Fruit fly (Drosophila melanogaster) whole organism, prepupa: ENCODE measurements around the gene CG42458.

Source experiments
- CG10669 ChIP-seq: fragments of 200-800 bp; sonication (Bioruptor generic); optimal IDR thresholded peaks from 3 replicates; lab custom pipeline; 2018; ENCODE audit warnings: missing biosample characterization, mild to moderate bottlenecking, missing genetic modification characterization, moderate library complexity
- CG8119 ChIP-seq: fragments of 200-800 bp; sonication (Bioruptor generic); IDR thresholded peaks from 3 replicates; pipeline ENCODE4 v1.3.6; 2022; ENCODE audit warnings: missing biosample characterization, missing genetic modification characterization
- Gug ChIP-seq: fragments of 200-800 bp; sonication (Bioruptor generic); IDR thresholded peaks from 2 replicates; pipeline ENCODE4 v1.3.6; 2022; ENCODE audit warnings: missing biosample characterization, missing genetic modification characterization
- acj6 ChIP-seq: fragments of 200-800 bp; sonication (Bioruptor generic); optimal IDR thresholded peaks from 3 replicates; lab custom pipeline; 2016; ENCODE audit warnings: missing biosample characterization, missing genetic modification characterization
- dac ChIP-seq: fragments of 200-800 bp; sonication (Bioruptor generic); optimal IDR thresholded peaks from 2 replicates; lab custom pipeline; 2017; ENCODE audit warnings: missing biosample characterization, mild to moderate bottlenecking, missing genetic modification characterization
- dsx ChIP-seq: fragments of 200-800 bp; optimal IDR thresholded peaks from 3 replicates; lab custom pipeline; 2019; ENCODE audit warnings: missing biosample characterization, mild to moderate bottlenecking, missing genetic modification characterization, moderate library complexity; ENCODE audit not compliant: poor library complexity, severe bottlenecking

dm6 chr3L:7449097-7449496 is 25.5 kb downstream of the CG42458 start:
- no peak for TF ChIP-seq dac (GFP tag; lab: Kevin White, UChicago)
- no peak for TF ChIP-seq Gug (GFP tag; lab: Robert Waterston, UW)
- TF ChIP-seq CG10669, result no peak
- TF ChIP-seq dsx (GFP tag; lab: Kevin White, UChicago), result no peak
- no peak for TF ChIP-seq acj6 (GFP tag; lab: Kevin White, UChicago)
- no peak for TF ChIP-seq CG8119 (GFP tag; lab: Robert Waterston, UW)
